Fruit fly (Drosophila melanogaster): ENCODE results near the gene Bem46.

The Bem46 gene

dm6 chr2L:3018212-3018611 lies 30.3 kb downstream of the Bem46 start, which contains the start of the genes CG17224 and CG17264:
CG17224 (minus strand) TSS chr2L:3018308.
CG17264 (plus strand) TSS chr2L:3018508.
- no peak for TF ChIP-seq CG9948 (tag; optimal IDR thresholded peaks at IDR 0.05)

dm6 chr2L:3022986-3023385 lies 35.1 kb downstream of the Bem46 start, which contains the start of the genes alpha4GT1 and Prp40:
alpha4GT1 (minus strand) TSS chr2L:3023141.
Prp40 (plus strand) TSS chr2L:3023226.
- TF ChIP-seq CG14655 (GFP tag; optimal IDR thresholded peaks at IDR 0.05), result no peak
- TF ChIP-seq CG17806 (tag; optimal IDR thresholded peaks at IDR 0.05), result no peak
- no peak for TF ChIP-seq gl (tag; optimal IDR thresholded peaks at IDR 0.05)
- TF ChIP-seq Pif1A (GFP tag; optimal IDR thresholded peaks at IDR 0.05), result no peak
- no peak for TF ChIP-seq rn (GFP tag; IDR thresholded peaks at IDR 0.05)

- TF ChIP-seq Pif1B (GFP tag; optimal IDR thresholded peaks at IDR 0.05) (no peak), CG8159 (tag; optimal IDR thresholded peaks at IDR 0.05) (no peak), CG14655 (GFP tag; optimal IDR thresholded peaks at IDR 0.05) (no peak), D1 (tag; optimal IDR thresholded peaks at IDR 0.05) (no peak), CG9948 (tag; optimal IDR thresholded peaks at IDR 0.05) (no peak), Snoo (tag; optimal IDR thresholded peaks at IDR 0.05) (no peak), CG32121 (GFP tag; IDR thresholded peaks at IDR 0.05) (no peak), CG17806 (tag; optimal IDR thresholded peaks at IDR 0.05) (no peak), CG34367 (tag; optimal IDR thresholded peaks at IDR 0.05) (no peak), CG8301 (tag; optimal IDR thresholded peaks at IDR 0.05) (no peak), CG12605 (GFP tag; IDR thresholded peaks at IDR 0.05) (no peak)
Observed at dm6 chr2L:3029012-3029411, 41.1 kb downstream of the Bem46 start, which contains the start of the genes Sf3b2 and CG17219. Sf3b2 (minus strand) TSS chr2L:3029168. CG17219 (plus strand) TSS chr2L:3029253.

- TF ChIP-seq CG34367 (tag; optimal IDR thresholded peaks at IDR 0.05) (no peak), Snoo (tag; optimal IDR thresholded peaks at IDR 0.05) (peak; percentile 21)
Observed at dm6 chr2L:3030350-3030749, 42.4 kb downstream of the Bem46 start, which contains the start of gene GABPI. GABPI (plus strand) TSS chr2L:3030539.

dm6 chr2L:3034969-3035368 lies 47.1 kb downstream of the Bem46 start, which contains the start of gene CG17258:
CG17258 (minus strand) TSS chr2L:3035348.
- TF ChIP-seq CG32121 (GFP tag; IDR thresholded peaks at IDR 0.05), result no peak
- TF ChIP-seq CG17806 (tag; optimal IDR thresholded peaks at IDR 0.05), result no peak

dm6 chr2L:3037153-3037579 lies 49.2 kb downstream of the Bem46 start, which contains the start of the genes CG17260 and SerRS:
CG17260 (plus strand) TSS chr2L:3037230.
SerRS (minus strand) TSS chr2L:3037403.
- TF ChIP-seq Pif1B (GFP tag; optimal IDR thresholded peaks at IDR 0.05) (peak; percentile 84), CG12605 (GFP tag; IDR thresholded peaks at IDR 0.05) (peak; percentile 66), CG32121 (GFP tag; IDR thresholded peaks at IDR 0.05) (peak; percentile 91), fd96Ca (GFP tag; IDR thresholded peaks at IDR 0.05) (peak; percentile 76), CG17806 (tag; optimal IDR thresholded peaks at IDR 0.05) (peak; percentile 90), CG9948 (tag; optimal IDR thresholded peaks at IDR 0.05) (peak; percentile 90), gl (tag; optimal IDR thresholded peaks at IDR 0.05) (peak; percentile 61), rn (GFP tag; IDR thresholded peaks at IDR 0.05) (peak; percentile 82), CG15710 (tag; optimal IDR thresholded peaks at IDR 0.05) (peak; percentile 89), D1 (tag; optimal IDR thresholded peaks at IDR 0.05) (no peak), Ets98B (GFP tag; IDR thresholded peaks at IDR 0.05) (peak; percentile 82), CG8159 (tag; optimal IDR thresholded peaks at IDR 0.05) (peak; percentile 86), EcR (GFP tag; optimal IDR thresholded peaks at IDR 0.05) (no peak), Snoo (tag; optimal IDR thresholded peaks at IDR 0.05) (peak; percentile 81), Pif1A (GFP tag; optimal IDR thresholded peaks at IDR 0.05) (no peak), CG14655 (GFP tag; optimal IDR thresholded peaks at IDR 0.05) (no peak), CG10348 (GFP tag; IDR thresholded peaks at IDR 0.05) (peak; percentile 90), CG4496 (GFP tag; IDR thresholded peaks at IDR 0.05) (peak; percentile 91), CG13204 (GFP tag; optimal IDR thresholded peaks at IDR 0.05) (no peak), CG8301 (tag; optimal IDR thresholded peaks at IDR 0.05) (peak; percentile 86), CG34367 (tag; optimal IDR thresholded peaks at IDR 0.05) (peak; percentile 76)
